Worm (Caenorhabditis elegans): ENCODE measurements around the gene rbc-1.

DNA sequence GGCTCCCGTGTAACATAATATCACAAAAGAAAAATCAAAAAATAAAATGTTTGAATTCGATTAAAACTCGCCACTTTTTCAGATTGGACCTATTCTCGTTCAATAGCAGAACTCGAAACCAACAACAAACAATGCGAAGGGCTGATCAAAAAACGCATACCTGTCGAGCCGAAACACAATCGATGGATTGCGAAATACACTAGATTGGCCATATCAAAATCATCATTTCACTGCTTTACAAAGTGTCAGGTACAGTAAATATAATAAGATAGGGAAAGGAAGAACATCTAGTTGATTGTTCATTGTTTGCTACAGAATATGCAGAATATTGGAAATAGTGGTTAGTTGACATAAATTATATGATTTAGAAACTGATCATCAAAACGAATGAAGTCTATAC lies 3.4 kb upstream of the rbc-1 start:
- TF ChIP-seq flt-1 (GFP tag; IDR thresholded peaks at IDR 0.05) (no peak), ztf-23 (GFP tag; IDR thresholded peaks at IDR 0.05) (no peak), ref-1 (GFP tag; conservative IDR thresholded peaks at IDR 0.05) (no peak), T22C8.4 (GFP tag; IDR thresholded peaks at IDR 0.05) (no peak), ztf-29 (GFP tag; IDR thresholded peaks at IDR 0.05) (no peak), cog-1 (tag; optimal IDR thresholded peaks at IDR 0.05) (no peak), med-1 (GFP tag; optimal IDR thresholded peaks at IDR 0.05; ENCODE audit: insufficient read depth) (no peak), tab-1 (GFP tag; IDR thresholded peaks at IDR 0.05) (no peak), klf-2 (GFP tag; conservative IDR thresholded peaks at IDR 0.05) (no peak)

All from whole organism, midembryonic.